Fruit fly (Drosophila melanogaster) whole organism, embryonic: ENCODE data around the gene CG44837.

ENCODE experiments used
- CG1233 ChIP-seq: fragments of 200-800 bp; sonication (Bioruptor generic); optimal IDR thresholded peaks from 4 replicates; lab custom pipeline; 2018; ENCODE audit warnings: missing biosample characterization, mild to moderate bottlenecking, missing genetic modification characterization
- CG13123 ChIP-seq: fragments of 200-800 bp; sonication (Bioruptor generic); optimal IDR thresholded peaks from 2 replicates; lab custom pipeline; 2016; ENCODE audit warnings: missing biosample characterization, missing genetic modification characterization
- CG14441 ChIP-seq: fragments of 200-800 bp; sonication (Bioruptor generic); IDR thresholded peaks from 2 replicates; pipeline ENCODE4 v1.3.6; 2022; ENCODE audit warnings: missing biosample characterization, missing genetic modification characterization
- CG14667 ChIP-seq: fragments of 200-800 bp; sonication (Bioruptor generic); IDR thresholded peaks from 2 replicates; pipeline ENCODE4 v1.3.6; 2022; ENCODE audit warnings: missing biosample characterization, missing genetic modification characterization
- CG14710 ChIP-seq: fragments of 200-800 bp; sonication (Bioruptor generic); optimal IDR thresholded peaks from 3 replicates; lab custom pipeline; 2019; ENCODE audit warnings: missing biosample characterization, mild to moderate bottlenecking, missing genetic modification characterization, moderate library complexity
- CG14860 ChIP-seq: fragments of 200-800 bp; sonication (Bioruptor generic); IDR thresholded peaks from 3 replicates; pipeline ENCODE4 v1.3.6; 2022; ENCODE audit warnings: missing biosample characterization, missing genetic modification characterization; ENCODE audit not compliant: partially characterized antibody
- CG16815 ChIP-seq: fragments of 200-800 bp; sonication (Bioruptor generic); optimal IDR thresholded peaks from 3 replicates; lab custom pipeline; 2017; ENCODE audit warnings: missing biosample characterization, mild to moderate bottlenecking, missing genetic modification characterization
- CG17328 ChIP-seq: fragments of 200-800 bp; sonication (Bioruptor generic); IDR thresholded peaks from 2 replicates; pipeline ENCODE4 v1.3.6; 2022; ENCODE audit warnings: missing biosample characterization, missing genetic modification characterization
- CG17802 ChIP-seq: fragments of 200-800 bp; sonication (Bioruptor generic); optimal IDR thresholded peaks from 2 replicates; lab custom pipeline; 2018; ENCODE audit warnings: missing biosample characterization, mild to moderate bottlenecking, missing genetic modification characterization, moderate library complexity
- CG1792 ChIP-seq: fragments of 200-800 bp; sonication (Bioruptor generic); optimal IDR thresholded peaks from 2 replicates; lab custom pipeline; 2016; ENCODE audit warnings: missing biosample characterization, missing genetic modification characterization
- CG30020 ChIP-seq: fragments of 200-800 bp; optimal IDR thresholded peaks from 2 replicates; lab custom pipeline; 2019; ENCODE audit warnings: missing biosample characterization, mild to moderate bottlenecking, missing genetic modification characterization, moderate library complexity
- CG32772 ChIP-seq: fragments of 200-800 bp; sonication (Bioruptor generic); IDR thresholded peaks from 2 replicates; pipeline ENCODE4 v1.3.6; 2022; ENCODE audit warnings: missing biosample characterization, missing genetic modification characterization
- CG33213 ChIP-seq: fragments of 200-800 bp; sonication (Bioruptor generic); optimal IDR thresholded peaks from 3 replicates; lab custom pipeline; 2016; ENCODE audit warnings: missing biosample characterization, missing genetic modification characterization
- CG4854 ChIP-seq: fragments of 200-800 bp; sonication (Bioruptor generic); optimal IDR thresholded peaks from 2 replicates; lab custom pipeline; 2016; ENCODE audit warnings: missing biosample characterization, missing genetic modification characterization, inconsistent platforms
- CG6654 ChIP-seq: fragments of 200-800 bp; sonication (Bioruptor generic); optimal IDR thresholded peaks from 2 replicates; lab custom pipeline; 2017; ENCODE audit warnings: missing biosample characterization, mild to moderate bottlenecking, missing genetic modification characterization
- CG7271 ChIP-seq: fragments of 200-800 bp; sonication (Bioruptor generic); optimal IDR thresholded peaks from 2 replicates; lab custom pipeline; 2018; ENCODE audit warnings: missing biosample characterization, mild to moderate bottlenecking, missing genetic modification characterization, moderate library complexity
- CG8359 ChIP-seq: fragments of 200-800 bp; sonication (Bioruptor generic); optimal IDR thresholded peaks from 2 replicates; lab custom pipeline; 2017; ENCODE audit warnings: missing biosample characterization, mild to moderate bottlenecking, missing genetic modification characterization, borderline replicate concordance
- CG9437 ChIP-seq: fragments of 200-800 bp; sonication (Bioruptor generic); optimal IDR thresholded peaks from 2 replicates; lab custom pipeline; 2018; ENCODE audit warnings: missing biosample characterization, mild to moderate bottlenecking, missing genetic modification characterization
- Dad ChIP-seq: fragments of 200-800 bp; sonication (Bioruptor generic); optimal IDR thresholded peaks from 3 replicates; lab custom pipeline; 2016; ENCODE audit warnings: missing biosample characterization, missing genetic modification characterization
- Dip2 ChIP-seq: fragments of 200-800 bp; sonication (Bioruptor generic); IDR thresholded peaks from 2 replicates; pipeline ENCODE4 v1.3.6; 2022; ENCODE audit warnings: missing biosample characterization, missing genetic modification characterization
- Doc3 ChIP-seq: fragments of 200-800 bp; sonication (Bioruptor generic); IDR thresholded peaks from 3 replicates; pipeline ENCODE4 v1.3.6; 2022; ENCODE audit warnings: missing biosample characterization, missing genetic modification characterization; ENCODE audit not compliant: partially characterized antibody
- Drgx ChIP-seq: fragments of 200-800 bp; sonication (Bioruptor generic); IDR thresholded peaks from 2 replicates; pipeline ENCODE4 v1.3.6; 2022; ENCODE audit warnings: missing biosample characterization, missing genetic modification characterization
- H2.0 ChIP-seq: fragments of 200-800 bp; sonication (Bioruptor generic); IDR thresholded peaks from 2 replicates; pipeline ENCODE4 v1.3.6; 2022; ENCODE audit warnings: missing biosample characterization, missing genetic modification characterization
- HLH4C ChIP-seq: fragments of 200-800 bp; sonication (Bioruptor generic); IDR thresholded peaks from 3 replicates; pipeline ENCODE4 v1.3.6; 2022; ENCODE audit warnings: missing biosample characterization, missing genetic modification characterization; ENCODE audit not compliant: partially characterized antibody
- HLH54F ChIP-seq: fragments of 200-800 bp; sonication (Bioruptor generic); optimal IDR thresholded peaks from 3 replicates; lab custom pipeline; 2016; ENCODE audit warnings: missing biosample characterization, missing genetic modification characterization
- Hand ChIP-seq: fragments of 200-800 bp; sonication (Bioruptor generic); optimal IDR thresholded peaks from 2 replicates; lab custom pipeline; 2017; ENCODE audit warnings: mild to moderate bottlenecking, missing biosample characterization, missing genetic modification reagents, missing genetic modification characterization
- Lhr ChIP-seq: fragments of 200-800 bp; sonication (Bioruptor generic); optimal IDR thresholded peaks from 3 replicates; lab custom pipeline; 2017; ENCODE audit warnings: mild to moderate bottlenecking, missing biosample characterization, missing genetic modification reagents, missing genetic modification characterization
- MESR4 ChIP-seq: fragments of 200-800 bp; sonication (Bioruptor generic); optimal IDR thresholded peaks from 2 replicates; lab custom pipeline; 2018; ENCODE audit warnings: missing biosample characterization, mild to moderate bottlenecking, missing genetic modification characterization, moderate library complexity
- Neu2 ChIP-seq: fragments of 200-800 bp; sonication (Bioruptor generic); optimal IDR thresholded peaks from 3 replicates; lab custom pipeline; 2016; ENCODE audit warnings: missing biosample characterization, missing genetic modification characterization, borderline replicate concordance
- Nf-YA ChIP-seq: fragments of 200-800 bp; sonication (Bioruptor generic); IDR thresholded peaks from 2 replicates; pipeline ENCODE4 v1.3.6; 2022; ENCODE audit warnings: missing biosample characterization, missing genetic modification characterization
- Pdp1 ChIP-seq, 2 experiments: fragments of 200-800 bp; sonication (Bioruptor generic); optimal IDR thresholded peaks; 3 replicates each; lab custom pipeline; 2016; ENCODE audit warnings: missing biosample characterization in 2 of 2, missing genetic modification characterization in 2 of 2, mild to moderate bottlenecking in 1 of 2, moderate library complexity in 1 of 2
- Xrp1 ChIP-seq: fragments of 200-800 bp; sonication (Bioruptor generic); IDR thresholded peaks from 2 replicates; pipeline ENCODE4 v1.3.6; 2022; ENCODE audit warnings: missing biosample characterization, missing genetic modification characterization
- ab ChIP-seq: fragments of 200-800 bp; sonication (Bioruptor generic); optimal IDR thresholded peaks from 2 replicates; lab custom pipeline; 2016; ENCODE audit warnings: missing biosample characterization, missing genetic modification characterization
- bbx ChIP-seq: fragments of 200-800 bp; sonication (Bioruptor generic); IDR thresholded peaks from 2 replicates; pipeline ENCODE4 v1.3.6; 2022; ENCODE audit warnings: missing biosample characterization, missing genetic modification characterization; ENCODE audit not compliant: partially characterized antibody
- btn ChIP-seq: fragments of 200-800 bp; sonication (Bioruptor generic); optimal IDR thresholded peaks from 2 replicates; lab custom pipeline; 2016; ENCODE audit warnings: missing biosample characterization, missing genetic modification characterization
- cg ChIP-seq: fragments of 200-800 bp; sonication (Bioruptor generic); optimal IDR thresholded peaks from 3 replicates; lab custom pipeline; 2019; ENCODE audit warnings: missing biosample characterization, mild to moderate bottlenecking, missing genetic modification characterization, moderate library complexity
- dan ChIP-seq: fragments of 200-800 bp; sonication (Bioruptor generic); IDR thresholded peaks from 2 replicates; pipeline ENCODE4 v1.3.6; 2022; ENCODE audit warnings: missing biosample characterization, missing genetic modification characterization
- dmrt99B ChIP-seq: fragments of 200-800 bp; sonication (Bioruptor generic); optimal IDR thresholded peaks from 2 replicates; lab custom pipeline; 2018; ENCODE audit warnings: missing biosample characterization, mild to moderate bottlenecking, missing genetic modification characterization, moderate library complexity
- ftz-f1 ChIP-seq: fragments of 200-800 bp; sonication (Bioruptor generic); optimal IDR thresholded peaks from 2 replicates; lab custom pipeline; 2016; ENCODE audit warnings: missing biosample characterization, missing genetic modification characterization
- gem ChIP-seq: fragments of 200-800 bp; sonication (Bioruptor generic); optimal IDR thresholded peaks from 2 replicates; lab custom pipeline; 2019; ENCODE audit warnings: missing biosample characterization, mild to moderate bottlenecking, missing genetic modification characterization, moderate library complexity
- gfzf ChIP-seq: fragments of 200-800 bp; sonication (Bioruptor generic); optimal IDR thresholded peaks from 2 replicates; lab custom pipeline; 2016; ENCODE audit warnings: missing biosample characterization, mild to moderate bottlenecking, missing genetic modification characterization, moderate library complexity
- gsb ChIP-seq: fragments of 200-800 bp; sonication (Bioruptor generic); IDR thresholded peaks from 2 replicates; pipeline ENCODE4 v1.3.6; 2022; ENCODE audit warnings: missing biosample characterization, missing genetic modification characterization
- hth ChIP-seq: fragments of >200 bp; optimal IDR thresholded peaks from 2 replicates; lab custom pipeline; 2017; ENCODE audit warnings: inconsistent platforms
- insv ChIP-seq, 2 experiments: fragments of 200-800 bp; sonication (Bioruptor generic); optimal IDR thresholded peaks; 3 replicates each; lab custom pipeline; 2016 to 2018; ENCODE audit warnings: missing biosample characterization in 2 of 2, missing genetic modification characterization in 2 of 2
- lbe ChIP-seq: fragments of 200-800 bp; sonication (Bioruptor generic); optimal IDR thresholded peaks from 2 replicates; lab custom pipeline; 2016; ENCODE audit warnings: missing biosample characterization, mild to moderate bottlenecking, missing genetic modification characterization
- ro ChIP-seq: fragments of 200-800 bp; sonication (Bioruptor generic); IDR thresholded peaks from 2 replicates; pipeline ENCODE4 v1.3.6; 2022; ENCODE audit warnings: missing biosample characterization, missing genetic modification characterization
- schlank ChIP-seq: fragments of 200-800 bp; sonication (Bioruptor generic); optimal IDR thresholded peaks from 2 replicates; lab custom pipeline; 2018; ENCODE audit warnings: missing biosample characterization, mild to moderate bottlenecking, missing genetic modification characterization
- so ChIP-seq: fragments of 200-800 bp; sonication (Bioruptor generic); IDR thresholded peaks from 3 replicates; pipeline ENCODE4 v1.3.6; 2022; ENCODE audit warnings: missing biosample characterization, missing genetic modification characterization
- sr ChIP-seq: fragments of 200-800 bp; sonication (Bioruptor generic); IDR thresholded peaks from 3 replicates; pipeline ENCODE4 v1.3.6; 2022; ENCODE audit warnings: missing biosample characterization, missing genetic modification characterization
- trem ChIP-seq: fragments of 200-800 bp; optimal IDR thresholded peaks from 3 replicates; lab custom pipeline; 2019; ENCODE audit warnings: missing biosample characterization, mild to moderate bottlenecking, missing genetic modification characterization, moderate library complexity
- vfl ChIP-seq: fragments of 200-800 bp; sonication (Bioruptor generic); optimal IDR thresholded peaks from 2 replicates; lab custom pipeline; 2016; ENCODE audit warnings: missing biosample characterization, missing genetic modification characterization

CG44837 gene

DNA sequence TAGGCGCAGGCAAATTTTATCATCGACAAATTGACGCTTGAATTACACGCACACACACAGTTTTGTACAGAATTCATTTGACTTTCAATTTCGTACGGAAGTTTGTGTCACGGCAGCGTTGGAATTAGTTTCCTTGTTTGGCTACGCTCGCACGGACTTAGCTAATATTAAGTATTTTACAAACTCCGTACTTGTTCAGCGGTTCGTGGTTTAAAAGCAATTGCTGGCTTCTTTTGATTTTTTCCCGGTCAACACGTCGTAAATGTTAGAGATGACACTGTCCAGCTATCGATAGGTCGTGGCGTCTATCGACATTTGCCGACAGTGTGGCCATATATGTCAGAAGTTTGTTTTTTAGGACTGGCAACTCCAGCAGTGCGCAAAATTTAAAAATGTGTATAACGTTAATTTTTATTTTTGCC lies 105.4 kb downstream of the CG44837 start, which contains the start of gene CycA (continued):
- TF ChIP-seq hth (lab: Kevin White, UChicago) (no peak), ab (GFP tag; lab: Kevin White, UChicago) (no peak), bbx (peak; percentile 89), insv (GFP tag; optimal IDR thresholded peaks at IDR 0.05; lab: Kevin White, UChicago) (peak in 1 of 2 experiments; percentile 28), Dip2 (no peak), CG17802 (no peak), Lhr (GFP tag; lab: Kevin White, UChicago) (peak; percentile 26), Xrp1 (GFP tag; lab: Robert Waterston, UW) (no peak), Dad (GFP tag; lab: Kevin White, UChicago) (peak; percentile 23), CG14710 (tag; lab: Kevin White, UChicago) (peak; percentile 79), vfl (GFP tag; lab: Kevin White, UChicago) (no peak), Doc3 (GFP tag; lab: Robert Waterston, UW) (peak; percentile 67), CG1792 (GFP tag; lab: Kevin White, UChicago) (no peak), dan (no peak), CG14441 (GFP tag; lab: Robert Waterston, UW) (no peak), CG9437 (GFP tag; lab: Kevin White, UChicago) (no peak), CG8359 (no peak), so (GFP tag; lab: Robert Waterston, UW) (no peak), CG14860 (GFP tag; lab: Robert Waterston, UW) (peak; percentile 68), HLH4C (GFP tag; lab: Robert Waterston, UW) (peak; percentile 63), MESR4 (GFP tag; lab: Kevin White, UChicago) (peak; percentile 64), Drgx (GFP tag; lab: Robert Waterston, UW) (no peak), lbe (GFP tag; lab: Kevin White, UChicago) (peak; percentile 8), schlank (tag; lab: Kevin White, UChicago) (no peak), CG13123 (no peak), CG33213 (GFP tag; lab: Kevin White, UChicago) (peak; percentile 49), Neu2 (GFP tag; lab: Kevin White, UChicago) (no peak), gsb (GFP tag; lab: Robert Waterston, UW) (no peak), CG6654 (GFP tag; lab: Kevin White, UChicago) (no peak), cg (peak; percentile 93), trem (tag; lab: Kevin White, UChicago) (peak; percentile 87), HLH54F (GFP tag; lab: Kevin White, UChicago) (no peak), sr (no peak), Pdp1 (GFP tag; optimal IDR thresholded peaks at IDR 0.05; lab: Kevin White, UChicago) (no peak), CG17328 (no peak), dmrt99B (tag; lab: Kevin White, UChicago) (no peak), CG4854 (no peak), CG30020 (tag; lab: Kevin White, UChicago) (peak; percentile 7), CG32772 (GFP tag; lab: Robert Waterston, UW) (no peak), H2.0 (GFP tag; lab: Robert Waterston, UW) (no peak), CG1233 (GFP tag; lab: Kevin White, UChicago) (no peak), btn (no peak), CG7271 (no peak), ro (GFP tag; lab: Robert Waterston, UW) (no peak), ftz-f1 (GFP tag; lab: Kevin White, UChicago) (no peak), gem (tag; lab: Kevin White, UChicago) (no peak), Nf-YA (GFP tag; lab: Robert Waterston, UW) (no peak), gfzf (GFP tag; lab: Kevin White, UChicago) (peak; percentile 61), CG16815 (GFP tag; lab: Kevin White, UChicago) (no peak), CG14667 (GFP tag; lab: Robert Waterston, UW) (no peak), Hand (GFP tag; lab: Kevin White, UChicago) (no peak)
